Fruit fly (Drosophila melanogaster): ENCODE results near the gene CG4686.

CG4686 gene

DNA sequence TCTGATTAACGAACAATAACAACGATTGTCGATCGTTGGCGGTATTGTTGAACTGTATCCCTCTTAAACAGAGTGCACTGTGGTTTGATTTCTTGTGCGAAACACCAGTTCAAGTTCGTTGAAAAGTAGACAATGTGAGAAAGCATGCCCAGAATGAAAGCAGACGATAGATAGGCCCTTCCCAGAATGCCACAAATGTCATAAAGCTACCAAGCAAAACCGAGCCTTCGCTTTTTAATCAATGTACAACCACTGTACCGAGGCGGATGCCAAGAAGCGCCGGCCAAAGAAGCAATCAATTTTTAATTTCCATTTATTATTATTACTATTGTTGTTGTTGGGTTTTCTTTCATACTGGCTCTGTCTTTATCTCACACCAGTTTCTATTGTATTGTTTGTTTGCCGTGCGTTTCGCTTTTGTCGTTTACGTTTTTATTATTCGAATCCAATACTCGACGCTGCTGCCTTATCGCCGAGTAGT lies 44.6 kb downstream of the CG4686 start (continued):
- TF ChIP-seq CG10321 (GFP tag; IDR thresholded peaks at IDR 0.05) (peak; percentile 55; the same call in 1 of the 2 replicates), CG18262 (tag; optimal IDR thresholded peaks at IDR 0.05) (peak; percentile 62), CG11398 (GFP tag; optimal IDR thresholded peaks at IDR 0.05) (peak; percentile 51), CG17328 (GFP tag; IDR thresholded peaks at IDR 0.05) (peak; percentile 91), bsh (GFP tag; optimal IDR thresholded peaks at IDR 0.05) (peak; percentile 29 to 80), gt (GFP tag; IDR thresholded peaks at IDR 0.05) (no peak; the same call in 1 of the 2 replicates), ap (GFP tag; IDR thresholded peaks at IDR 0.05) (peak; percentile 67; the same call in 1 of the 2 replicates), Gug (GFP tag; IDR thresholded peaks at IDR 0.05) (peak; percentile 90), PHDP (tag; optimal IDR thresholded peaks at IDR 0.05) (peak; percentile 86), CG1602 (GFP tag; optimal IDR thresholded peaks at IDR 0.05) (peak; percentile 71), CG2202 (tag; optimal IDR thresholded peaks at IDR 0.05) (peak; percentile 40), z (GFP tag; IDR thresholded peaks at IDR 0.05) (no peak; the same call in 2 of the 3 replicates), Atf-2 (GFP tag; optimal IDR thresholded peaks at IDR 0.05) (peak; percentile 76), YL-1 (GFP tag; optimal IDR thresholded peaks at IDR 0.05) (no peak), vfl (GFP tag; optimal IDR thresholded peaks at IDR 0.05) (peak; percentile 82), Fer3 (tag; optimal IDR thresholded peaks at IDR 0.05) (peak; percentile 74), CG9437 (GFP tag; optimal IDR thresholded peaks at IDR 0.05) (peak; percentile 69), en (GFP tag; optimal IDR thresholded peaks at IDR 0.05) (peak; percentile 72), CG8478 (optimal IDR thresholded peaks at IDR 0.05) (no peak), Tbp (GFP tag; optimal IDR thresholded peaks at IDR 0.05) (no peak), pum (GFP tag; optimal IDR thresholded peaks at IDR 0.05) (peak; percentile 64), slbo (GFP tag; IDR thresholded peaks at IDR 0.05) (peak; percentile 93), MESR4 (GFP tag; optimal IDR thresholded peaks at IDR 0.05) (no peak), CG1024 (GFP tag; IDR thresholded peaks at IDR 0.05) (peak; percentile 68; the same call in 1 of the 2 replicates), stwl (tag; optimal IDR thresholded peaks at IDR 0.05) (no peak), Poxn (GFP tag; IDR thresholded peaks at IDR 0.05) (peak; percentile 71), HHEX (GFP tag; optimal IDR thresholded peaks at IDR 0.05) (peak; percentile 78), CG15601 (tag; optimal IDR thresholded peaks at IDR 0.05) (peak; percentile 45), GATAe (GFP tag; conservative IDR thresholded peaks at IDR 0.05) (peak; percentile 38; the same call in 1 of the 2 replicates), Hr39 (optimal IDR thresholded peaks at IDR 0.05) (no peak), lbe (GFP tag; optimal IDR thresholded peaks at IDR 0.05) (peak; percentile 42), CG31388 (GFP tag; optimal IDR thresholded peaks at IDR 0.05) (peak; percentile 52), Meics (GFP tag; optimal IDR thresholded peaks at IDR 0.05) (peak; percentile 85), Abd-B (GFP tag; optimal IDR thresholded peaks at IDR 0.05) (peak; percentile 63), Fer2 (tag; optimal IDR thresholded peaks at IDR 0.05) (no peak), hb (GFP tag; IDR thresholded peaks at IDR 0.05; ENCODE audit: partially characterized antibody) (no peak), nerfin-2 (GFP tag; IDR thresholded peaks at IDR 0.05; ENCODE audit: partially characterized antibody) (no peak), rib (GFP tag; IDR thresholded peaks at IDR 0.05) (peak; percentile 68), Dip2 (GFP tag; IDR thresholded peaks at IDR 0.05) (0 out of 2 replicates have a peak, but pooled peaks have one; percentile 36), unc-4 (GFP tag; IDR thresholded peaks at IDR 0.05; ENCODE audit: partially characterized antibody) (no peak), CG10209 (GFP tag; optimal IDR thresholded peaks at IDR 0.05) (peak; percentile 83), CG2712 (tag; optimal IDR thresholded peaks at IDR 0.05) (peak; percentile 65), Ssrp (tag; optimal IDR thresholded peaks at IDR 0.05) (peak; percentile 64), gfzf (GFP tag; optimal IDR thresholded peaks at IDR 0.05) (no peak), H2.0 (GFP tag; IDR thresholded peaks at IDR 0.05) (peak; percentile 91), CG12104 (GFP tag; optimal IDR thresholded peaks at IDR 0.05) (peak; percentile 67), BEAF-32 (GFP tag; optimal IDR thresholded peaks at IDR 0.05) (no peak), CG8924 (tag; optimal IDR thresholded peaks at IDR 0.05) (peak; percentile 84), CG8281 (tag; optimal IDR thresholded peaks at IDR 0.05) (peak; percentile 34), CG13123 (GFP tag; optimal IDR thresholded peaks at IDR 0.05) (peak; percentile 65), CG15073 (GFP tag; optimal IDR thresholded peaks at IDR 0.05) (peak; percentile 16)

All from whole organism, embryonic.